Fruit fly (Drosophila melanogaster) whole organism, wandering third instar larva: ENCODE measurements around the gene CG5080.
A peak's percentile ranks its signal among the peaks of the same experiment; 100 is the strongest.

Experiments used
- Abd-B ChIP-seq: fragments of >200 bp; optimal IDR thresholded peaks from 2 replicates; lab custom pipeline; 2017; ENCODE audit warnings: missing biosample characterization, missing genetic modification characterization
- CG32264 ChIP-seq: fragments of 200-800 bp; sonication (Bioruptor generic); optimal IDR thresholded peaks from 2 replicates; lab custom pipeline; 2016; ENCODE audit warnings: missing biosample characterization, missing genetic modification characterization
- CG9705 ChIP-seq: fragments of 200-800 bp; sonication (Bioruptor generic); optimal IDR thresholded peaks from 2 replicates; lab custom pipeline; 2018; ENCODE audit warnings: missing biosample characterization, mild to moderate bottlenecking, missing genetic modification characterization
- CrebA ChIP-seq: fragments of 200-800 bp; sonication (Bioruptor generic); optimal IDR thresholded peaks from 2 replicates; lab custom pipeline; 2016; ENCODE audit warnings: missing biosample characterization, mild to moderate bottlenecking, missing genetic modification characterization, borderline replicate concordance
- Dfd ChIP-seq: fragments of >200 bp; optimal IDR thresholded peaks from 2 replicates; lab custom pipeline; 2017; ENCODE audit warnings: missing biosample characterization, missing genetic modification characterization
- Dif ChIP-seq: fragments of 200-275, 200-300 bp; sonication (Bioruptor generic); optimal IDR thresholded peaks from 2 replicates; lab custom pipeline; 2018; ENCODE audit warnings: missing biosample characterization, missing genetic modification characterization; ENCODE audit not compliant: partially characterized antibody
- GATAd ChIP-seq: sonication (Bioruptor generic); optimal IDR thresholded peaks from 2 replicates; lab custom pipeline; 2016; ENCODE audit warnings: missing biosample characterization, missing genetic modification characterization
- HLH106 ChIP-seq: fragments of 200-800 bp; optimal IDR thresholded peaks from 3 replicates; lab custom pipeline; 2019; ENCODE audit warnings: missing biosample characterization, mild to moderate bottlenecking, missing genetic modification characterization, moderate library complexity
- Hnf4 ChIP-seq: fragments of 200-800 bp; sonication (Bioruptor generic); optimal IDR thresholded peaks from 2 replicates; lab custom pipeline; 2016; ENCODE audit warnings: missing biosample characterization, mild to moderate bottlenecking, missing genetic modification characterization
- Hr78 ChIP-seq: fragments of >200 bp; optimal IDR thresholded peaks from 2 replicates; lab custom pipeline; 2017; ENCODE audit warnings: missing biosample characterization, missing genetic modification characterization
- Hr83 ChIP-seq: fragments of 200-300 bp; sonication (Bioruptor generic); optimal IDR thresholded peaks from 2 replicates; lab custom pipeline; 2016; ENCODE audit warnings: missing biosample characterization, mild to moderate bottlenecking, missing genetic modification characterization, moderate library complexity; ENCODE audit not compliant: poor library complexity, severe bottlenecking
- Jra ChIP-seq: sonication (Bioruptor generic); optimal IDR thresholded peaks from 2 replicates; lab custom pipeline; 2016; ENCODE audit warnings: missing biosample characterization, missing genetic modification characterization
- Mio ChIP-seq: sonication (Bioruptor generic); optimal IDR thresholded peaks from 2 replicates; lab custom pipeline; 2016; ENCODE audit warnings: missing biosample characterization, missing genetic modification characterization
- Myc ChIP-seq: fragments of >200 bp; optimal IDR thresholded peaks from 2 replicates; lab custom pipeline; 2017
- N ChIP-seq: fragments of >200 bp; optimal IDR thresholded peaks from 2 replicates; lab custom pipeline; 2018; ENCODE audit warnings: missing biosample characterization, missing external identifiers, missing genetic modification characterization
- OdsH ChIP-seq: fragments of 200-800 bp; sonication (Bioruptor generic); optimal IDR thresholded peaks from 2 replicates; lab custom pipeline; 2016; ENCODE audit warnings: missing biosample characterization, mild to moderate bottlenecking, missing genetic modification characterization
- Rel ChIP-seq, 2 experiments: fragments of 200-800 bp; sonication (Bioruptor generic) in 1 of 2; optimal IDR thresholded peaks; 2 replicates in 1 of 2; 3 replicates in 1 of 2; lab custom pipeline; 2016 to 2019; ENCODE audit warnings: mild to moderate bottlenecking in 2 of 2, missing biosample characterization in 2 of 2, missing genetic modification characterization in 2 of 2, moderate library complexity in 1 of 2
- Sp1 ChIP-seq: fragments of 200-800 bp; sonication (Bioruptor generic); optimal IDR thresholded peaks from 3 replicates; lab custom pipeline; 2019; ENCODE audit warnings: missing biosample characterization, mild to moderate bottlenecking, missing genetic modification characterization, moderate library complexity
- Vsx2 ChIP-seq: fragments of 200-300, 225-300 bp; sonication (Bioruptor generic); optimal IDR thresholded peaks from 2 replicates; lab custom pipeline; 2018; ENCODE audit warnings: missing biosample characterization, missing genetic modification characterization; ENCODE audit not compliant: partially characterized antibody
- br ChIP-seq: fragments of 200-800 bp; sonication (Bioruptor generic); optimal IDR thresholded peaks from 2 replicates; lab custom pipeline; 2016; ENCODE audit warnings: missing biosample characterization, missing genetic modification characterization
- brk ChIP-seq: fragments of 200-800 bp; sonication (Bioruptor generic); optimal IDR thresholded peaks from 2 replicates; lab custom pipeline; 2016; ENCODE audit warnings: missing biosample characterization, mild to moderate bottlenecking, missing genetic modification characterization
- dl ChIP-seq, 2 experiments: fragments of 175-275, 200-275 bp in 1 of 2; fragments of 200-275 bp in 1 of 2; sonication (Bioruptor generic); optimal IDR thresholded peaks; lab custom pipeline; 2018; ENCODE audit warnings: mild to moderate bottlenecking in 2 of 2, missing biosample characterization in 2 of 2, missing genetic modification characterization in 2 of 2, moderate library complexity in 2 of 2; ENCODE audit not compliant: partially characterized antibody in 2 of 2, insufficient read depth in 1 of 2
- dmrt93B ChIP-seq: fragments of 200-800 bp; sonication (Bioruptor generic); optimal IDR thresholded peaks from 2 replicates; lab custom pipeline; 2018; ENCODE audit warnings: missing biosample characterization, mild to moderate bottlenecking, missing genetic modification characterization
- dsf ChIP-seq: sonication (Bioruptor generic); optimal IDR thresholded peaks from 2 replicates; lab custom pipeline; 2016; ENCODE audit warnings: missing biosample characterization, missing genetic modification characterization, borderline replicate concordance
- ey ChIP-seq: fragments of 200-800 bp; sonication (Bioruptor generic); optimal IDR thresholded peaks from 2 replicates; lab custom pipeline; 2016; ENCODE audit warnings: missing biosample characterization, missing genetic modification characterization
- foxo ChIP-seq, 2 experiments: fragments of 200-800 bp; sonication (Bioruptor generic); optimal IDR thresholded peaks; 2 replicates in 1 of 2; 3 replicates in 1 of 2; lab custom pipeline; 2016 to 2017; ENCODE audit warnings: missing biosample characterization in 2 of 2, missing genetic modification characterization in 2 of 2
- fru ChIP-seq: fragments of 200-800 bp; sonication (Bioruptor generic); optimal IDR thresholded peaks from 3 replicates; lab custom pipeline; 2016; ENCODE audit warnings: missing biosample characterization, mild to moderate bottlenecking, missing genetic modification characterization
- h ChIP-seq: fragments of 200-800 bp; sonication (Bioruptor generic); optimal IDR thresholded peaks from 3 replicates; lab custom pipeline; 2016; ENCODE audit warnings: missing biosample characterization, mild to moderate bottlenecking, missing genetic modification characterization
- jim ChIP-seq: fragments of 175-275, 200-325 bp; sonication (Bioruptor generic); optimal IDR thresholded peaks from 2 replicates; lab custom pipeline; 2016; ENCODE audit warnings: missing biosample characterization, mild to moderate bottlenecking, missing genetic modification characterization
- lola ChIP-seq: fragments of >200 bp; optimal IDR thresholded peaks from 2 replicates; lab custom pipeline; 2017; ENCODE audit warnings: missing biosample characterization, missing genetic modification characterization
- pan ChIP-seq: fragments of >200 bp; optimal IDR thresholded peaks from 2 replicates; lab custom pipeline; 2017
- psq ChIP-seq: fragments of 200-800 bp; sonication (Bioruptor generic); optimal IDR thresholded peaks from 3 replicates; lab custom pipeline; 2017; ENCODE audit warnings: missing biosample characterization, mild to moderate bottlenecking, missing genetic modification characterization, moderate library complexity
- rgr ChIP-seq: fragments of 200-800 bp; sonication (Bioruptor generic); optimal IDR thresholded peaks from 3 replicates; lab custom pipeline; 2016; ENCODE audit warnings: missing biosample characterization, mild to moderate bottlenecking, missing genetic modification characterization
- sage ChIP-seq: fragments of 200-800 bp; sonication (Bioruptor generic); optimal IDR thresholded peaks from 2 replicates; lab custom pipeline; 2016; ENCODE audit warnings: missing biosample characterization, mild to moderate bottlenecking, missing genetic modification characterization
- sv ChIP-seq: fragments of 200-800 bp; sonication (Bioruptor generic); optimal IDR thresholded peaks from 3 replicates; lab custom pipeline; 2016; ENCODE audit warnings: missing biosample characterization, missing genetic modification characterization
- tai ChIP-seq: sonication (Bioruptor generic); optimal IDR thresholded peaks from 2 replicates; lab custom pipeline; 2016; ENCODE audit warnings: missing biosample characterization, missing genetic modification characterization
- usp ChIP-seq: fragments of >200 bp; optimal IDR thresholded peaks from 2 replicates; lab custom pipeline; 2017; ENCODE audit warnings: missing biosample characterization, missing genetic modification characterization
- woc ChIP-seq: sonication (Bioruptor generic); optimal IDR thresholded peaks from 2 replicates; lab custom pipeline; 2016; ENCODE audit warnings: missing biosample characterization, mild to moderate bottlenecking, missing genetic modification characterization

CG5080 gene

dm6 chr2L:1116661-1117322, 46.9 kb downstream of the CG5080 start:
- peak; percentile 24 for TF ChIP-seq fru (GFP tag; lab: Kevin White, UChicago)
- TF ChIP-seq brk: no peak
- TF ChIP-seq sage (GFP tag; lab: Kevin White, UChicago): no peak
- TF ChIP-seq Rel (GFP tag; optimal IDR thresholded peaks at IDR 0.05; lab: Kevin White, UChicago): peak; percentile 58
- TF ChIP-seq Rel (tag; optimal IDR thresholded peaks at IDR 0.05; lab: Kevin White, UChicago): peak; percentile 74
- no peak for TF ChIP-seq sv (GFP tag; lab: Kevin White, UChicago)
- TF ChIP-seq Vsx2 (GFP tag; lab: Kevin White, UChicago): no peak
- TF ChIP-seq woc (GFP tag; lab: Kevin White, UChicago): no peak
- no peak for TF ChIP-seq OdsH (GFP tag; lab: Kevin White, UChicago)
- no peak for TF ChIP-seq CG32264 (GFP tag; lab: Kevin White, UChicago)
- TF ChIP-seq Dif (GFP tag; lab: Kevin White, UChicago): no peak
- no peak for TF ChIP-seq CG9705 (GFP tag; lab: Kevin White, UChicago)
- no peak for TF ChIP-seq Mio
- no peak for TF ChIP-seq usp
- no peak for TF ChIP-seq pan
- no peak for TF ChIP-seq rgr
- no peak for TF ChIP-seq jim
- no peak for TF ChIP-seq Sp1 (GFP tag; lab: Kevin White, UChicago)
- TF ChIP-seq foxo (GFP tag; optimal IDR thresholded peaks at IDR 0.05; lab: Kevin White, UChicago): peak in 1 of 2 experiments; percentile 2
- no peak for TF ChIP-seq N
- no peak for TF ChIP-seq ey
- TF ChIP-seq h (GFP tag; lab: Kevin White, UChicago): peak; percentile 67
- TF ChIP-seq dl (GFP tag; optimal IDR thresholded peaks at IDR 0.05; lab: Kevin White, UChicago; ENCODE audit: insufficient read depth in 1 of 2, partially characterized antibody in 2 of 2): no peak
- no peak for TF ChIP-seq Myc (lab: Kevin White, UChicago)
- no peak for TF ChIP-seq Hr83 (GFP tag; lab: Kevin White, UChicago)
- TF ChIP-seq dmrt93B (GFP tag; lab: Kevin White, UChicago): no peak
- no peak for TF ChIP-seq tai
- TF ChIP-seq dsf (GFP tag; lab: Kevin White, UChicago): no peak
- no peak for TF ChIP-seq Dfd (GFP tag; lab: Kevin White, UChicago)
- no peak for TF ChIP-seq psq (GFP tag; lab: Kevin White, UChicago)
- peak; percentile 76 for TF ChIP-seq Hnf4
- TF ChIP-seq CrebA (GFP tag; lab: Kevin White, UChicago): no peak
- no peak for TF ChIP-seq Hr78
- TF ChIP-seq lola (GFP tag; lab: Kevin White, UChicago): no peak
- peak; percentile 48 for TF ChIP-seq Jra
- TF ChIP-seq HLH106 (tag; lab: Kevin White, UChicago): no peak
- no peak for TF ChIP-seq Abd-B (GFP tag; lab: Kevin White, UChicago)
- peak; percentile 19 for TF ChIP-seq br (GFP tag; lab: Kevin White, UChicago)
- TF ChIP-seq GATAd (GFP tag; lab: Kevin White, UChicago): no peak

dm6 chr2L:1114230-1114629, 49.5 kb downstream of the CG5080 start:
- TF ChIP-seq Rel (GFP tag; optimal IDR thresholded peaks at IDR 0.05; lab: Kevin White, UChicago) (no peak), Rel (tag; optimal IDR thresholded peaks at IDR 0.05; lab: Kevin White, UChicago) (peak; percentile 84), Jra (no peak)

- TF ChIP-seq Rel (GFP tag; optimal IDR thresholded peaks at IDR 0.05; lab: Kevin White, UChicago) (no peak), Rel (tag; optimal IDR thresholded peaks at IDR 0.05; lab: Kevin White, UChicago) (no peak), CG9705 (GFP tag; lab: Kevin White, UChicago) (no peak), dl (GFP tag; optimal IDR thresholded peaks at IDR 0.05; lab: Kevin White, UChicago; ENCODE audit: insufficient read depth in 1 of 2, partially characterized antibody in 2 of 2) (no peak), HLH106 (tag; lab: Kevin White, UChicago) (no peak), pan (no peak), Hr83 (GFP tag; lab: Kevin White, UChicago) (no peak), Abd-B (GFP tag; lab: Kevin White, UChicago) (no peak), usp (no peak), ey (no peak), Jra (no peak), Dfd (GFP tag; lab: Kevin White, UChicago) (no peak), dmrt93B (GFP tag; lab: Kevin White, UChicago) (no peak), h (GFP tag; lab: Kevin White, UChicago) (no peak), br (GFP tag; lab: Kevin White, UChicago) (no peak), fru (GFP tag; lab: Kevin White, UChicago) (no peak), tai (no peak), N (no peak)
These were observed 51.0 kb downstream of the CG5080 start, which contains the start of gene CG14340 for dm6 chr2L:1112641-1113040. TSS of gene CG14340 (plus strand) at chr2L:1112941.
